Worm (Caenorhabditis elegans): ENCODE data around the gene sox-2.

ce11 chrX:7463637-7464036 lies at the start of gene sox-2:
- no peak for TF ChIP-seq W03F9.2 (tag; optimal IDR thresholded peaks at IDR 0.05)
- TF ChIP-seq dao-5 (tag; optimal IDR thresholded peaks at IDR 0.05): no peak
- no peak for TF ChIP-seq him-1 (tag; optimal IDR thresholded peaks at IDR 0.05)
